Worm (Caenorhabditis elegans) whole organism, late embryonic: ENCODE data around the gene T01B4.3.

Experiments
- F13H6.1 ChIP-seq: sonication (generic microtip); optimal IDR thresholded peaks from 2 replicates; lab custom pipeline; 2016; ENCODE audit warnings: missing genetic modification characterization, missing compliant biosample characterization
- ama-1 ChIP-seq: fragments of 150-350 bp; optimal IDR thresholded peaks from 2 replicates; lab custom pipeline; 2014
- ceh-9 ChIP-seq: sonication (generic microtip); optimal IDR thresholded peaks from 2 replicates; lab custom pipeline; 2016; ENCODE audit warnings: mild to moderate bottlenecking, missing genetic modification characterization, inconsistent platforms, missing compliant biosample characterization
- elt-2 ChIP-seq: sonication (generic microtip); optimal IDR thresholded peaks from 2 replicates; lab custom pipeline; 2016; ENCODE audit warnings: missing genetic modification reagents, missing genetic modification characterization, missing compliant biosample characterization
- ets-4 ChIP-seq: sonication (generic microtip); optimal IDR thresholded peaks from 2 replicates; lab custom pipeline; 2016; ENCODE audit warnings: missing genetic modification characterization, missing compliant biosample characterization
- pqm-1 ChIP-seq: sonication (generic microtip); optimal IDR thresholded peaks from 2 replicates; lab custom pipeline; 2016; ENCODE audit warnings: missing genetic modification characterization, missing compliant biosample characterization
- ref-2 ChIP-seq: sonication (generic microtip); optimal IDR thresholded peaks from 2 replicates; lab custom pipeline; 2016; ENCODE audit warnings: missing genetic modification characterization, missing compliant biosample characterization
- tbx-2 ChIP-seq: sonication (generic microtip); optimal IDR thresholded peaks from 2 replicates; lab custom pipeline; 2016; ENCODE audit warnings: missing genetic modification characterization, missing compliant biosample characterization
- ttx-3 ChIP-seq: sonication (generic microtip); optimal IDR thresholded peaks from 2 replicates; lab custom pipeline; 2016; ENCODE audit warnings: missing genetic modification reagents, missing genetic modification characterization, missing compliant biosample characterization
- unc-55 ChIP-seq: sonication (generic microtip); optimal IDR thresholded peaks from 2 replicates; lab custom pipeline; 2017; ENCODE audit warnings: missing biosample characterization, missing genetic modification reagents, missing genetic modification characterization

DNA sequence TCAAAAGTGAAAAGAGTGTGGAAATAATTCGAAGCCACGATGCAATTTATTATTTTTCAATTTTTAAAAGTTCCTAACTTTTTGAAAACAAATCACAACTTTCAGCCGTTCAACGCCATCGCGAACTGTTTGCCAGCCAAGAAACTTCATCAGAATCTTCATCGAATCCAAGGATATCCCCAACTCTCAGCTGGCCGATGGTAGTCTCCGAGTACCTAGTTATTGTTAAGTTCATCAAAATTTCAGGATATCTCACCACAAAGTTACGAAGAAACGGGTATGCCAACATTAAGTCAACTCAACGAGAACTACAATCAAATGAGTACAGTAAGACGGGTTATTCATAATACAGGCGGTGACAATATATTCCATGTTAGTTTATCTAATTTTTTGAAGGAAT, 38.8 kb upstream of the T01B4.3 start:
- TF ChIP-seq elt-2 (tag; lab: Kevin White, UChicago) (no peak), ama-1 (no peak), pqm-1 (no peak), ets-4 (tag; lab: Kevin White, UChicago) (no peak), ref-2 (tag; lab: Kevin White, UChicago) (no peak), ceh-9 (no peak), ttx-3 (no peak), tbx-2 (tag; lab: Kevin White, UChicago) (no peak), unc-55 (no peak), F13H6.1 (tag; lab: Kevin White, UChicago) (no peak)
